Fruit fly (Drosophila melanogaster) whole organism, embryonic: Measurements from ENCODE around the gene CG8460.

ENCODE experiments used
- Adf1 ChIP-seq: fragments of 200-800 bp; sonication (Bioruptor generic); IDR thresholded peaks from 2 replicates; pipeline ENCODE4 v1.3.6; 2022; ENCODE audit warnings: missing biosample characterization, missing genetic modification characterization
- BEAF-32 ChIP-seq: fragments of 200-800 bp; sonication (Bioruptor generic); optimal IDR thresholded peaks from 3 replicates; lab custom pipeline; 2017; ENCODE audit warnings: missing biosample characterization, missing genetic modification characterization, mild to moderate bottlenecking, moderate library complexity, missing genetic modification reagents
- CG10267 ChIP-seq: fragments of 200-800 bp; sonication (Bioruptor generic); optimal IDR thresholded peaks from 2 replicates; lab custom pipeline; 2018; ENCODE audit warnings: missing biosample characterization, mild to moderate bottlenecking, missing genetic modification characterization, moderate library complexity
- CG10959 ChIP-seq: fragments of 200-800 bp; sonication (Bioruptor generic); IDR thresholded peaks from 2 replicates; pipeline ENCODE4 v1.3.6; 2022; ENCODE audit warnings: missing biosample characterization, missing genetic modification characterization
- CG12219 ChIP-seq: fragments of 200-800 bp; sonication (Bioruptor generic); optimal IDR thresholded peaks from 3 replicates; lab custom pipeline; 2018; ENCODE audit warnings: missing biosample characterization, mild to moderate bottlenecking, missing genetic modification characterization
- CG14014 ChIP-seq: fragments of 200-800 bp; sonication (Bioruptor generic); IDR thresholded peaks from 2 replicates; pipeline ENCODE4 v1.3.6; 2022; ENCODE audit warnings: missing biosample characterization, missing genetic modification characterization
- CG14050 ChIP-seq: fragments of 200-800 bp; sonication (Bioruptor generic); IDR thresholded peaks from 3 replicates; pipeline ENCODE4 v1.3.6; 2022; ENCODE audit warnings: missing biosample characterization, missing genetic modification characterization
- CG17361 ChIP-seq: fragments of 200-800 bp; sonication (Bioruptor generic); IDR thresholded peaks from 3 replicates; pipeline ENCODE4 v1.3.6; 2022; ENCODE audit warnings: missing biosample characterization, missing genetic modification characterization
- CG17829 ChIP-seq: fragments of 200-800 bp; optimal IDR thresholded peaks from 2 replicates; lab custom pipeline; 2019; ENCODE audit warnings: missing biosample characterization, mild to moderate bottlenecking, missing genetic modification characterization, moderate library complexity
- CG18476 ChIP-seq: fragments of 200-800 bp; sonication (Bioruptor generic); optimal IDR thresholded peaks from 2 replicates; lab custom pipeline; 2016; ENCODE audit warnings: missing biosample characterization, mild to moderate bottlenecking, missing genetic modification characterization
- CG18599 ChIP-seq: fragments of 200-800 bp; sonication (Bioruptor generic); optimal IDR thresholded peaks from 3 replicates; lab custom pipeline; 2017; ENCODE audit warnings: missing biosample characterization, missing genetic modification characterization, mild to moderate bottlenecking, moderate library complexity, missing genetic modification reagents
- CG2120 ChIP-seq: fragments of 200-800 bp; sonication (Bioruptor generic); optimal IDR thresholded peaks from 3 replicates; lab custom pipeline; 2016; ENCODE audit warnings: missing biosample characterization, missing genetic modification characterization
- CG3065 ChIP-seq: fragments of 200-800 bp; sonication (Bioruptor generic); optimal IDR thresholded peaks from 2 replicates; lab custom pipeline; 2016; ENCODE audit warnings: missing biosample characterization, missing genetic modification characterization
- CG4360 ChIP-seq: fragments of 200-800 bp; sonication (Bioruptor generic); IDR thresholded peaks from 2 replicates; pipeline ENCODE4 v1.3.6; 2022; ENCODE audit warnings: missing biosample characterization, missing genetic modification characterization
- CG4707 ChIP-seq: fragments of 200-800 bp; sonication (Bioruptor generic); optimal IDR thresholded peaks from 2 replicates; lab custom pipeline; 2018; ENCODE audit warnings: missing biosample characterization, mild to moderate bottlenecking, missing genetic modification characterization, moderate library complexity
- CG4854 ChIP-seq: fragments of 200-800 bp; sonication (Bioruptor generic); optimal IDR thresholded peaks from 2 replicates; lab custom pipeline; 2016; ENCODE audit warnings: missing biosample characterization, missing genetic modification characterization, inconsistent platforms
- CG5180 ChIP-seq: fragments of 200-800 bp; sonication (Bioruptor generic); optimal IDR thresholded peaks from 3 replicates; lab custom pipeline; 2017; ENCODE audit warnings: missing biosample characterization, missing genetic modification characterization, mild to moderate bottlenecking, moderate library complexity, missing genetic modification reagents
- CG6854 ChIP-seq: fragments of 200-800 bp; sonication (Bioruptor generic); optimal IDR thresholded peaks from 3 replicates; lab custom pipeline; 2017; ENCODE audit warnings: missing biosample characterization, mild to moderate bottlenecking, missing genetic modification characterization
- CG7745 ChIP-seq: fragments of 200-800 bp; sonication (Bioruptor generic); optimal IDR thresholded peaks from 2 replicates; lab custom pipeline; 2018; ENCODE audit warnings: missing biosample characterization, mild to moderate bottlenecking, missing genetic modification characterization, moderate library complexity
- CG8478 ChIP-seq: fragments of >200 bp; optimal IDR thresholded peaks from 2 replicates; lab custom pipeline; 2018
- CTCF ChIP-seq: fragments of 200-800 bp; sonication (Bioruptor generic); optimal IDR thresholded peaks from 2 replicates; lab custom pipeline; 2017; ENCODE audit warnings: missing biosample characterization, mild to moderate bottlenecking, missing genetic modification characterization, moderate library complexity
- D ChIP-seq, 2 experiments: fragments of 200-800 bp in 1 of 2; fragments of >200 bp in 1 of 2; sonication (Bioruptor generic) in 1 of 2; optimal IDR thresholded peaks; 2 replicates in 1 of 2; 3 replicates in 1 of 2; lab custom pipeline; 2017; ENCODE audit warnings: mild to moderate bottlenecking in 1 of 2, missing biosample characterization in 1 of 2, missing genetic modification characterization in 1 of 2, missing genetic modification reagents in 1 of 2
- D19A ChIP-seq: fragments of 200-800 bp; optimal IDR thresholded peaks from 3 replicates; lab custom pipeline; 2019; ENCODE audit warnings: missing biosample characterization, mild to moderate bottlenecking, missing genetic modification characterization, moderate library complexity
- HmgD ChIP-seq: fragments of 200-800 bp; sonication (Bioruptor generic); optimal IDR thresholded peaks from 3 replicates; lab custom pipeline; 2016; ENCODE audit warnings: missing biosample characterization, missing genetic modification characterization
- Mad ChIP-seq: fragments of 200-800 bp; sonication (Bioruptor generic); optimal IDR thresholded peaks from 2 replicates; lab custom pipeline; 2016; ENCODE audit warnings: missing biosample characterization, missing genetic modification characterization
- Nf-YB ChIP-seq: fragments of 200-800 bp; sonication (Bioruptor generic); optimal IDR thresholded peaks from 3 replicates; lab custom pipeline; 2019; ENCODE audit warnings: missing biosample characterization, mild to moderate bottlenecking, missing genetic modification characterization, moderate library complexity
- NfI ChIP-seq: fragments of 200-800 bp; sonication (Bioruptor generic); optimal IDR thresholded peaks from 3 replicates; lab custom pipeline; 2018; ENCODE audit warnings: missing biosample characterization, mild to moderate bottlenecking, missing genetic modification characterization, moderate library complexity
- Optix ChIP-seq: fragments of 200-800 bp; sonication (Bioruptor generic); IDR thresholded peaks from 3 replicates; pipeline ENCODE4 v1.3.6; 2022; ENCODE audit warnings: missing biosample characterization, missing genetic modification characterization
- Scr ChIP-seq: fragments of 200-800 bp; sonication (Bioruptor generic); IDR thresholded peaks from 2 replicates; pipeline ENCODE4 v1.3.6; 2022; ENCODE audit warnings: missing biosample characterization, missing genetic modification characterization; ENCODE audit not compliant: partially characterized antibody
- Tbp ChIP-seq: fragments of >200 bp; optimal IDR thresholded peaks from 2 replicates; lab custom pipeline; 2018; ENCODE audit warnings: missing biosample characterization, missing genetic modification characterization
- Trl ChIP-seq, 3 experiments: fragments of >200 bp in 2 of 3; fragments of 200-800 bp in 1 of 3; sonication (Bioruptor generic) in 1 of 3; optimal IDR thresholded peaks; 2 replicates in 1 of 3; 3 replicates in 2 of 3; lab custom pipeline; 2016 to 2017; ENCODE audit warnings: missing biosample characterization in 1 of 3, missing genetic modification characterization in 1 of 3
- ase ChIP-seq: fragments of 200-800 bp; sonication (Bioruptor generic); IDR thresholded peaks from 3 replicates; pipeline ENCODE4 v1.3.6; 2022; ENCODE audit warnings: missing biosample characterization, missing genetic modification characterization
- bcd ChIP-seq: fragments of 200-800 bp; sonication (Bioruptor generic); optimal IDR thresholded peaks from 2 replicates; lab custom pipeline; 2017; ENCODE audit warnings: missing biosample characterization, mild to moderate bottlenecking, missing genetic modification characterization
- cg ChIP-seq: fragments of 200-800 bp; sonication (Bioruptor generic); optimal IDR thresholded peaks from 3 replicates; lab custom pipeline; 2019; ENCODE audit warnings: missing biosample characterization, mild to moderate bottlenecking, missing genetic modification characterization, moderate library complexity
- crp ChIP-seq, 2 experiments: fragments of 200-800 bp; sonication (Bioruptor generic); optimal IDR thresholded peaks; 2 replicates in 1 of 2; 3 replicates in 1 of 2; lab custom pipeline; 2017; ENCODE audit warnings: missing biosample characterization in 2 of 2, missing genetic modification characterization in 2 of 2, mild to moderate bottlenecking in 1 of 2, moderate library complexity in 1 of 2
- emc ChIP-seq: fragments of 200-800 bp; sonication (Bioruptor generic); optimal IDR thresholded peaks from 2 replicates; lab custom pipeline; 2016; ENCODE audit warnings: missing biosample characterization, missing genetic modification characterization
- en ChIP-seq: fragments of 200-800 bp; sonication (Bioruptor generic); optimal IDR thresholded peaks from 2 replicates; lab custom pipeline; 2016; ENCODE audit warnings: missing biosample characterization, missing genetic modification characterization
- ewg ChIP-seq: fragments of 200-800 bp; sonication (Bioruptor generic); optimal IDR thresholded peaks from 3 replicates; lab custom pipeline; 2017; ENCODE audit warnings: mild to moderate bottlenecking, missing biosample characterization, missing genetic modification reagents, missing genetic modification characterization
- h ChIP-seq: fragments of >200 bp; optimal IDR thresholded peaks from 2 replicates; lab custom pipeline; 2017
- lilli ChIP-seq: fragments of 200-800 bp; sonication (Bioruptor generic); optimal IDR thresholded peaks from 3 replicates; lab custom pipeline; 2016; ENCODE audit warnings: missing biosample characterization, missing genetic modification characterization
- lmd ChIP-seq: fragments of 200-800 bp; sonication (Bioruptor generic); IDR thresholded peaks from 2 replicates; pipeline ENCODE4 v1.3.6; 2022; ENCODE audit warnings: missing biosample characterization, missing genetic modification characterization
- nmo ChIP-seq: fragments of 200-800 bp; sonication (Bioruptor generic); optimal IDR thresholded peaks from 2 replicates; lab custom pipeline; 2018; ENCODE audit warnings: missing biosample characterization, mild to moderate bottlenecking, missing genetic modification characterization, moderate library complexity
- odd ChIP-seq: fragments of 200-800 bp; sonication (Bioruptor generic); optimal IDR thresholded peaks from 2 replicates; lab custom pipeline; 2017; ENCODE audit warnings: missing biosample characterization, mild to moderate bottlenecking, missing genetic modification characterization
- scrt ChIP-seq: fragments of 200-800 bp; sonication (Bioruptor generic); optimal IDR thresholded peaks from 2 replicates; lab custom pipeline; 2018; ENCODE audit warnings: missing biosample characterization, mild to moderate bottlenecking, missing genetic modification characterization, moderate library complexity
- sim ChIP-seq: fragments of 200-800 bp; sonication (Bioruptor generic); IDR thresholded peaks from 2 replicates; pipeline ENCODE4 v1.3.6; 2022; ENCODE audit warnings: missing biosample characterization, missing genetic modification characterization
- slbo ChIP-seq: fragments of 200-800 bp; sonication (Bioruptor generic); IDR thresholded peaks from 2 replicates; pipeline ENCODE4 v1.3.6; 2022; ENCODE audit warnings: missing biosample characterization, missing genetic modification characterization
- slp2 ChIP-seq: fragments of 200-800 bp; sonication (Bioruptor generic); optimal IDR thresholded peaks from 2 replicates; lab custom pipeline; 2016; ENCODE audit warnings: missing biosample characterization, missing genetic modification characterization
- so ChIP-seq: fragments of 200-800 bp; sonication (Bioruptor generic); IDR thresholded peaks from 3 replicates; pipeline ENCODE4 v1.3.6; 2022; ENCODE audit warnings: missing biosample characterization, missing genetic modification characterization
- sob ChIP-seq: fragments of 200-800 bp; sonication (Bioruptor generic); IDR thresholded peaks from 2 replicates; pipeline ENCODE4 v1.3.6; 2022; ENCODE audit warnings: missing biosample characterization, missing genetic modification characterization
- zen2 ChIP-seq: fragments of 200-800 bp; sonication (Bioruptor generic); IDR thresholded peaks from 3 replicates; pipeline ENCODE4 v1.3.6; 2022; ENCODE audit warnings: missing biosample characterization, missing genetic modification characterization; ENCODE audit not compliant: partially characterized antibody
- zf30C ChIP-seq: fragments of 200-800 bp; sonication (Bioruptor generic); optimal IDR thresholded peaks from 3 replicates; lab custom pipeline; 2018; ENCODE audit warnings: missing biosample characterization, mild to moderate bottlenecking, missing genetic modification characterization

The CG8460 gene

dm6 chr2L:8239712-8240245, 42.8 kb downstream of the CG8460 start, which contains the start of gene Pvr (continued):
- TF ChIP-seq CG7745 (tag; lab: Kevin White, UChicago): no peak
- peak; percentile 60 for TF ChIP-seq CTCF (GFP tag; lab: Kevin White, UChicago)
- no peak for TF ChIP-seq lmd
- TF ChIP-seq lilli (GFP tag; lab: Kevin White, UChicago): peak; percentile 24
- no peak for TF ChIP-seq Optix (GFP tag; lab: Robert Waterston, UW)
- TF ChIP-seq en (GFP tag; lab: Kevin White, UChicago): no peak
- TF ChIP-seq CG5180: no peak
- TF ChIP-seq NfI (GFP tag; lab: Kevin White, UChicago): no peak
- no peak for TF ChIP-seq CG18599 (GFP tag; lab: Kevin White, UChicago)
- TF ChIP-seq CG18476 (GFP tag; lab: Kevin White, UChicago): peak; percentile 36
- no peak for TF ChIP-seq CG17361 (GFP tag; lab: Robert Waterston, UW)
- TF ChIP-seq Tbp (GFP tag; lab: Kevin White, UChicago): no peak
- TF ChIP-seq cg (GFP tag; lab: Kevin White, UChicago): no peak
- no peak for TF ChIP-seq CG4854 (GFP tag; lab: Kevin White, UChicago)
- no peak for TF ChIP-seq ewg
- no peak for TF ChIP-seq CG14050
- TF ChIP-seq CG2120 (GFP tag; lab: Kevin White, UChicago): no peak
- no peak for TF ChIP-seq CG3065 (GFP tag; lab: Kevin White, UChicago)
- TF ChIP-seq Adf1 (GFP tag; lab: Robert Waterston, UW): peak; percentile 21; the same call in 1 of the 2 replicates
- no peak for TF ChIP-seq CG10959
- TF ChIP-seq CG14014: no peak
- TF ChIP-seq sim: no peak
- no peak for TF ChIP-seq CG4360 (GFP tag; lab: Robert Waterston, UW)
- no peak for TF ChIP-seq slp2
- TF ChIP-seq zen2: peak; percentile 95
- TF ChIP-seq sob (GFP tag; lab: Robert Waterston, UW): 0 out of 2 replicates have a peak, but pooled peaks have one; percentile 14
- no peak for TF ChIP-seq crp (GFP tag; optimal IDR thresholded peaks at IDR 0.05; lab: Kevin White, UChicago)
- TF ChIP-seq Scr (GFP tag; lab: Robert Waterston, UW): peak; percentile 93
- TF ChIP-seq Trl (optimal IDR thresholded peaks at IDR 0.05; lab: Kevin White, UChicago): no peak
- TF ChIP-seq Trl (GFP tag; optimal IDR thresholded peaks at IDR 0.05; lab: Kevin White, UChicago): no peak
- TF ChIP-seq BEAF-32 (GFP tag; lab: Kevin White, UChicago): peak; percentile 95
- peak; percentile 0 for TF ChIP-seq Mad (GFP tag; lab: Kevin White, UChicago)
- peak; percentile 1 for TF ChIP-seq bcd (GFP tag; lab: Kevin White, UChicago)
- no peak for TF ChIP-seq D (optimal IDR thresholded peaks at IDR 0.05; lab: Kevin White, UChicago)
- TF ChIP-seq D (GFP tag; optimal IDR thresholded peaks at IDR 0.05; lab: Kevin White, UChicago): no peak
- no peak for TF ChIP-seq CG6854 (GFP tag; lab: Kevin White, UChicago)
- TF ChIP-seq zf30C (GFP tag; lab: Kevin White, UChicago): no peak
- TF ChIP-seq Nf-YB (GFP tag; lab: Kevin White, UChicago): no peak
- TF ChIP-seq odd (GFP tag; lab: Kevin White, UChicago): no peak
- no peak for TF ChIP-seq CG4707 (GFP tag; lab: Kevin White, UChicago)
- TF ChIP-seq CG12219: no peak
- no peak for TF ChIP-seq emc (GFP tag; lab: Kevin White, UChicago)
- TF ChIP-seq CG17829: peak; percentile 28
- TF ChIP-seq CG10267: peak; percentile 42
- no peak for TF ChIP-seq scrt
- TF ChIP-seq slbo (GFP tag; lab: Robert Waterston, UW): no peak
- no peak for TF ChIP-seq ase (GFP tag; lab: Robert Waterston, UW)
- TF ChIP-seq h (lab: Kevin White, UChicago): no peak
- TF ChIP-seq HmgD (GFP tag; lab: Kevin White, UChicago): no peak
- TF ChIP-seq CG8478 (lab: Kevin White, UChicago): no peak
- TF ChIP-seq D19A (tag; lab: Kevin White, UChicago): no peak
- TF ChIP-seq nmo: peak; percentile 67
- peak; percentile 68; the same call in 1 of the 3 replicates for TF ChIP-seq so (GFP tag; lab: Robert Waterston, UW)
